Fruit fly (Drosophila melanogaster) whole organism, prepupa: ENCODE measurements around the gene Pax.

Experiments
- CG11902 ChIP-seq: fragments of 200-800 bp; sonication (Bioruptor generic); optimal IDR thresholded peaks from 3 replicates; lab custom pipeline; 2016; ENCODE audit warnings: missing biosample characterization, missing genetic modification characterization
- CG8119 ChIP-seq: fragments of 200-800 bp; sonication (Bioruptor generic); IDR thresholded peaks from 3 replicates; pipeline ENCODE4 v1.3.6; 2022; ENCODE audit warnings: missing biosample characterization, missing genetic modification characterization
- CG8632 ChIP-seq: fragments of 200-800 bp; sonication (Bioruptor generic); optimal IDR thresholded peaks from 3 replicates; lab custom pipeline; 2016; ENCODE audit warnings: missing biosample characterization, missing genetic modification characterization
- CG9139 ChIP-seq: fragments of 200-800 bp; sonication (Bioruptor generic); optimal IDR thresholded peaks from 3 replicates; lab custom pipeline; 2017; ENCODE audit warnings: missing biosample characterization, mild to moderate bottlenecking, missing genetic modification characterization
- Sox14 ChIP-seq: fragments of 200-800 bp; sonication (Bioruptor generic); optimal IDR thresholded peaks from 3 replicates; lab custom pipeline; 2016; ENCODE audit warnings: missing biosample characterization, missing genetic modification characterization
- eg ChIP-seq: fragments of 200-800 bp; sonication (Bioruptor generic); IDR thresholded peaks from 3 replicates; pipeline ENCODE4 v1.3.6; 2022; ENCODE audit warnings: missing biosample characterization, missing genetic modification characterization
- pdm3 ChIP-seq: fragments of 200-800 bp; sonication (Bioruptor generic); optimal IDR thresholded peaks from 3 replicates; lab custom pipeline; 2016; ENCODE audit warnings: missing biosample characterization, missing genetic modification characterization
- svp ChIP-seq: fragments of 200-800 bp; sonication (Bioruptor generic); peaks from one replicate; lab custom pipeline; 2016; ENCODE audit warnings: missing biosample characterization, missing genetic modification characterization
- topi ChIP-seq: fragments of 200-800 bp; sonication (Bioruptor generic); optimal IDR thresholded peaks from 3 replicates; lab custom pipeline; 2016; ENCODE audit warnings: missing biosample characterization, missing genetic modification characterization

The Pax gene

DNA sequence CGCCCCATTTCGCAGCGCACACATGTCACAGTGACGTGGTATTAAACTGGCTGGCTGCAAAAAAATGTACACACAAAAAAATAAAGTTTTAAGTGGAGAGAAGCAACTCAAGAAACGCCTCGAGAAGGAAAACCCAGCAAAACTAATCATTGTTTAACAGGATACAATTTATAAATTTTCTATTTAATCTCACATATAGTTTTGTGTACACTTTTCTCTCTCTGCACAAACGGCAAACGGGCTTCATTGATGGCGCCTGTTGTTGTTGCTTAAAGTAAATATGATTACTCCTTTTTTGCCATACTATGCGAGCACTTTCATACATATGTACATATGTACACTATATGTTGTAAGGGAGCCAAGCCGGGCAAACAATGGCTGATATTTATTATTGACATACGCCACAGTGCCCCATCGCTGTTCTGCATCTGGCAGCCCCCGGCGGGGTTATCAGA lies 68.4 kb downstream of the Pax start (continued):
- TF ChIP-seq CG9139 (GFP tag; lab: Kevin White, UChicago) (peak; percentile 83), eg (GFP tag; lab: Robert Waterston, UW) (peak; percentile 97), topi (GFP tag; lab: Kevin White, UChicago) (peak; percentile 87), CG11902 (GFP tag; lab: Kevin White, UChicago) (peak; percentile 78), svp (GFP tag; lab: Kevin White, UChicago) (peak; percentile 92), CG8119 (GFP tag; lab: Robert Waterston, UW) (peak; percentile 96), CG8632 (peak; percentile 88), Sox14 (GFP tag; lab: Kevin White, UChicago) (peak; percentile 95), pdm3 (GFP tag; lab: Kevin White, UChicago) (peak; percentile 95)
